Worm (Caenorhabditis elegans) whole organism, L3 larva: ENCODE results near the gene Y66D12A.30.

Experiments used
- ama-1 ChIP-seq: fragments of 150-350 bp; optimal IDR thresholded peaks from 2 replicates; lab custom pipeline; 2018
- ceh-82 ChIP-seq: fragments of 150-350 bp; optimal IDR thresholded peaks from 2 replicates; lab custom pipeline; 2014; ENCODE audit warnings: missing biosample characterization, missing genetic modification characterization
- elt-2 ChIP-seq: sonication (generic microtip); optimal IDR thresholded peaks from 2 replicates; lab custom pipeline; 2016; ENCODE audit warnings: missing genetic modification reagents, mild to moderate bottlenecking, missing genetic modification characterization, missing compliant biosample characterization
- fkh-2 ChIP-seq: fragments of 150-350 bp; optimal IDR thresholded peaks from 2 replicates; lab custom pipeline; 2014; ENCODE audit warnings: missing biosample characterization, missing genetic modification reagents, missing genetic modification characterization
- mdl-1 ChIP-seq: fragments of 150-350 bp; optimal IDR thresholded peaks from 2 replicates; lab custom pipeline; 2014; ENCODE audit warnings: missing biosample characterization, missing genetic modification characterization
- nhr-11 ChIP-seq: fragments of 150-350 bp; optimal IDR thresholded peaks from 2 replicates; lab custom pipeline; 2014; ENCODE audit warnings: missing biosample characterization, missing genetic modification characterization
- nhr-28 ChIP-seq: fragments of 150-350 bp; optimal IDR thresholded peaks from 2 replicates; lab custom pipeline; 2014; ENCODE audit warnings: missing biosample characterization, missing genetic modification characterization
- pha-4 ChIP-seq: fragments of 150-350 bp; optimal IDR thresholded peaks from 2 replicates; lab custom pipeline; 2014; ENCODE audit warnings: missing biosample characterization, missing genetic modification reagents, missing genetic modification characterization
- unc-39 ChIP-seq: sonication (generic microtip); optimal IDR thresholded peaks from 4 replicates; lab custom pipeline; 2017; ENCODE audit warnings: missing biosample characterization, missing genetic modification characterization
- zag-1 ChIP-seq: fragments of 150-350 bp; optimal IDR thresholded peaks from 2 replicates; lab custom pipeline; 2014; ENCODE audit warnings: missing biosample characterization, missing genetic modification characterization
- ztf-11 ChIP-seq: fragments of 150-350 bp; optimal IDR thresholded peaks from 2 replicates; lab custom pipeline; 2014; ENCODE audit warnings: missing biosample characterization, missing genetic modification characterization
- ztf-4 ChIP-seq: fragments of 150-350 bp; optimal IDR thresholded peaks from 2 replicates; lab custom pipeline; 2014; ENCODE audit warnings: missing biosample characterization, missing genetic modification characterization

- TF ChIP-seq ztf-4 (no peak), unc-39 (no peak), ama-1 (lab: Kevin White, UChicago) (no peak), pha-4 (tag; lab: Kevin White, UChicago) (no peak), nhr-28 (tag; lab: Kevin White, UChicago) (no peak), zag-1 (tag; lab: Kevin White, UChicago) (no peak), fkh-2 (tag; lab: Kevin White, UChicago) (no peak), ztf-11 (tag; lab: Kevin White, UChicago) (no peak), mdl-1 (tag; lab: Kevin White, UChicago) (no peak), nhr-11 (tag; lab: Kevin White, UChicago) (no peak), elt-2 (tag; lab: Kevin White, UChicago) (no peak), ceh-82 (tag; lab: Kevin White, UChicago) (no peak)
Measured at ce11 chrIII:11629354-11629753, 19.7 kb downstream of the Y66D12A.30 start, which contains the start of gene Y66A7A.7.
